Worm (Caenorhabditis elegans): ENCODE results near the gene C04C3.6.

DNA sequence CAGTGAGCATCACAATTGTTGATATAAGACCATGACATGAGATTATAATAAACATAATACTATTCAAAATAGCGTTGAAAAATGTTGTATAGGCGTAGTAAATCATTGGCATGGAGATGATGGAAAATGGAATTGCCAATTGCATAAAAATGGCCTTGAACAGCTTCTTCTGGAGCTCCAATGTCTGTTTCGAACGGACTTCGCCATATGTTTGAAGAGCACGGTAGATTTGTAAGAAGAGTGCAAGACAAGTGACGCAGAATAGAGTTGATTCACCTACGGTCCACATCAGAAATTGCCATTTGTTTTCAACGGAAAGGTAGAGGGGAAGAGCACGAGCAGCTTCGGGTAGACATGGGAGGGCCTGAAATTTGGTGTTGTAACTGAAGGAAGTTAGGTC lies 24.9 kb upstream of the C04C3.6 start:
- TF ChIP-seq F49E8.2 (tag; optimal IDR thresholded peaks at IDR 0.05; ENCODE audit: borderline replicate concordance) = no peak
- TF ChIP-seq mxl-2 (GFP tag; conservative IDR thresholded peaks at IDR 0.05) = no peak
- TF ChIP-seq attf-4 (tag; optimal IDR thresholded peaks at IDR 0.05) = no peak
- no peak for TF ChIP-seq unc-39 (tag; optimal IDR thresholded peaks at IDR 0.05)
- no peak for TF ChIP-seq nhr-76 (tag; optimal IDR thresholded peaks at IDR 0.05)
- no peak for TF ChIP-seq egl-27 (tag; optimal IDR thresholded peaks at IDR 0.05)
- no peak for TF ChIP-seq zfp-3 (GFP tag; conservative IDR thresholded peaks at IDR 0.05)
- no peak for TF ChIP-seq dve-1 (tag; optimal IDR thresholded peaks at IDR 0.05; ENCODE audit: insufficient read depth)
- TF ChIP-seq nhr-11 (tag; optimal IDR thresholded peaks at IDR 0.05) = no peak
- TF ChIP-seq fkh-10 (GFP tag; optimal IDR thresholded peaks at IDR 0.05) = no peak
- TF ChIP-seq nhr-28 (tag; optimal IDR thresholded peaks at IDR 0.05) = no peak
- TF ChIP-seq Y75B8A.6 (GFP tag; IDR thresholded peaks at IDR 0.05) = no peak
- no peak for TF ChIP-seq ztf-7 (tag; optimal IDR thresholded peaks at IDR 0.05)
- TF ChIP-seq ztf-11 (tag; optimal IDR thresholded peaks at IDR 0.05) = no peak

All from whole organism, L4 larva.